Worm (Caenorhabditis elegans) whole organism, mixed stage, embryonic: ENCODE data around the gene spp-14.

Source experiments
- blmp-1 ChIP-seq: fragments of 150-350 bp; optimal IDR thresholded peaks from 2 replicates; lab custom pipeline; 2014; ENCODE audit warnings: missing biosample characterization, missing genetic modification characterization
- flh-1 ChIP-seq: fragments of 200-800 bp; sonication (Bioruptor generic); optimal IDR thresholded peaks from 2 replicates; lab custom pipeline; 2018; ENCODE audit warnings: mild to moderate bottlenecking, missing genetic modification characterization, moderate library complexity, missing compliant biosample characterization

DNA sequence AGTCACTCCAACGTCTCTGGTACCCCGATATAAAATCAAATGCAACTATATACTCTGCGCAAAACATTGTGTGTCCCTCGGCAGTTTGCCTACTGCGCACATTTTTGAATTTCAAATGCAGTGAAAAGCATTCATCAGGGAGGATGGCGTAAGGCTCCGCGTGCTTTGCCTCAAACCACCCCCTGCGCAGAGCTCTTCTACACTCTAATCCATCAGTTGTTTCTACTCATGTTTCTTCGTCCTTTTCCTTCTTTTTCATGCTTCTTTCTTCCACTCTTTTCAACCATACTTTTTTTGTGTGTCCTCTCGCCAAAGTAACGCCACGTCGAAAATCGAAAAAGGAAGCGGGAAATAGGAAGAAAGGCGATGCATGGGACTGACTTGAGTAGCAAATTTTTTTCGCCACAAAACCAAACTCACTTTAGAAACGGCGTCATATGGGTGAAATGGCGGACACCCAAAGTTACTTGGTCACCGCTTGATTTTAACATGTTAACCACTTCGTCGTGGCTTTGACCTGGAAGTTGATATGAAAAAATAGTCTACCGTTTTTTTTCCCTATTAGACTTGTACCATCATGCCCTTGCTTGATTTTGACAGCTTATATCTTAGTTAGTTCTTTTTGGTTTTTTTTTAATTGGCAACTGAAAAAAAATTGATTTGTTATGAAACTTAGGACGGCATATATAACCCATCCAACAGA lies 47.2 kb upstream of the spp-14 start:
- TF ChIP-seq blmp-1 (no peak), flh-1 (GFP tag; lab: Kevin White, UChicago) (no peak)
